Worm (Caenorhabditis elegans): ENCODE results near the gene F21A3.2.

ce11 chrV:15533096-15533495, 668 bp downstream of the F21A3.2 start, which contains the start of gene F21A3.11:
- no peak for TF ChIP-seq ceh-43 (GFP tag; optimal IDR thresholded peaks at IDR 0.05)
- TF ChIP-seq mab-5 (tag; optimal IDR thresholded peaks at IDR 0.05) = no peak
- TF ChIP-seq unc-62 (GFP tag; optimal IDR thresholded peaks at IDR 0.05) = no peak
- no peak for TF ChIP-seq ztf-11 (tag; optimal IDR thresholded peaks at IDR 0.05)
- no peak for TF ChIP-seq lsy-2 (tag; optimal IDR thresholded peaks at IDR 0.05)
- TF ChIP-seq sptf-1 (tag; optimal IDR thresholded peaks at IDR 0.05) = no peak
- no peak for TF ChIP-seq mls-2 (tag; optimal IDR thresholded peaks at IDR 0.05)
